Worm (Caenorhabditis elegans) whole organism, L4 larva: ENCODE data around the gene sbds-1.

Source experiments
- T20F7.1 ChIP-seq: fragments of 200-800 bp; sonication (Bioruptor generic); optimal IDR thresholded peaks from 2 replicates; lab custom pipeline; 2018; ENCODE audit warnings: mild to moderate bottlenecking, missing genetic modification characterization, missing compliant biosample characterization
- Y105C5A.15 ChIP-seq: fragments of 200-800 bp; sonication (Bioruptor generic); IDR thresholded peaks from 2 replicates; pipeline ENCODE4 v1.3.6; 2022; ENCODE audit warnings: missing genetic modification characterization, missing compliant biosample characterization
- Y75B8A.6 ChIP-seq: fragments of 200-800 bp; sonication (Bioruptor generic); IDR thresholded peaks from 2 replicates; pipeline ENCODE4 v1.3.6; 2022; ENCODE audit warnings: missing genetic modification reagents, missing genetic modification characterization, missing compliant biosample characterization
- ZK337.2 ChIP-seq: fragments of 200-800 bp; sonication (Bioruptor generic); IDR thresholded peaks from 2 replicates; pipeline ENCODE4 v1.3.6; 2022; ENCODE audit warnings: missing genetic modification reagents, missing genetic modification characterization, missing compliant biosample characterization
- ama-1 ChIP-seq: fragments of 150-350 bp; optimal IDR thresholded peaks from 2 replicates; lab custom pipeline; 2014; ENCODE audit warnings: inconsistent platforms, mixed read lengths
- ceh-44 ChIP-seq: fragments of 200-800 bp; sonication (Bioruptor generic); IDR thresholded peaks from 2 replicates; pipeline ENCODE4 v1.3.6; 2022; ENCODE audit warnings: missing genetic modification reagents, missing genetic modification characterization, missing compliant biosample characterization
- ceh-82 ChIP-seq: sonication (generic microtip); optimal IDR thresholded peaks from 2 replicates; lab custom pipeline; 2017; ENCODE audit warnings: missing biosample characterization, missing genetic modification characterization
- cey-2 ChIP-seq: sonication (generic microtip); optimal IDR thresholded peaks from 3 replicates; lab custom pipeline; 2017; ENCODE audit warnings: missing genetic modification characterization, mild to moderate bottlenecking, missing compliant biosample characterization, antibody characterized with exemption, borderline replicate concordance; ENCODE audit not compliant: insufficient read depth
- daf-16 ChIP-seq, 3 experiments: sonication (generic microtip); optimal IDR thresholded peaks; 2 replicates each; lab custom pipeline; 2016 to 2017; ENCODE audit warnings: missing genetic modification characterization in 3 of 3, missing genetic modification reagents in 3 of 3, mild to moderate bottlenecking in 2 of 3, missing compliant biosample characterization in 2 of 3, missing biosample characterization in 1 of 3, moderate library complexity in 1 of 3
- daf-19 ChIP-seq: fragments of 200-800 bp; sonication (Bioruptor generic); conservative IDR thresholded peaks from 2 replicates; pipeline ENCODE4 v1.3.6; 2022; ENCODE audit warnings: missing genetic modification characterization, missing compliant biosample characterization
- dpl-1 ChIP-seq: fragments of 150-350 bp; optimal IDR thresholded peaks from 2 replicates; lab custom pipeline; 2014; ENCODE audit warnings: missing biosample characterization, missing genetic modification reagents, missing genetic modification characterization
- duxl-1 ChIP-seq: sonication (generic microtip); optimal IDR thresholded peaks from 2 replicates; lab custom pipeline; 2016; ENCODE audit warnings: mild to moderate bottlenecking, missing genetic modification characterization, moderate library complexity, missing compliant biosample characterization; ENCODE audit not compliant: poor library complexity
- dve-1 ChIP-seq: sonication (generic microtip); optimal IDR thresholded peaks from 2 replicates; lab custom pipeline; 2017; ENCODE audit warnings: antibody characterized with exemption, mild to moderate bottlenecking, missing genetic modification characterization, missing compliant biosample characterization; ENCODE audit not compliant: insufficient read depth
- gei-8 ChIP-seq: fragments of 200-800 bp; sonication (Bioruptor generic); optimal IDR thresholded peaks from 2 replicates; lab custom pipeline; 2018; ENCODE audit warnings: mild to moderate bottlenecking, missing genetic modification characterization, missing compliant biosample characterization
- hif-1 ChIP-seq, 2 experiments: sonication (generic microtip); optimal IDR thresholded peaks; 2 replicates each; lab custom pipeline; 2016 to 2017; ENCODE audit warnings: missing compliant biosample characterization in 2 of 2, missing genetic modification characterization in 2 of 2, missing genetic modification reagents in 2 of 2, missing genotype in 2 of 2, mild to moderate bottlenecking in 1 of 2
- hlh-30 ChIP-seq: sonication (generic microtip); optimal IDR thresholded peaks from 2 replicates; lab custom pipeline; 2017; ENCODE audit warnings: antibody characterized with exemption, mild to moderate bottlenecking, missing genetic modification characterization, missing compliant biosample characterization; ENCODE audit not compliant: insufficient read depth
- hmg-1.1 ChIP-seq: fragments of 200-800 bp; sonication (Bioruptor generic); IDR thresholded peaks from 2 replicates; pipeline ENCODE4 v1.3.6; 2022; ENCODE audit warnings: missing genetic modification reagents, missing genetic modification characterization, missing compliant biosample characterization
- jun-1 ChIP-seq: fragments of 150-350 bp; optimal IDR thresholded peaks from 2 replicates; lab custom pipeline; 2014; ENCODE audit warnings: missing biosample characterization, missing genetic modification reagents, missing genetic modification characterization
- lin-13 ChIP-seq: fragments of 150-350 bp; optimal IDR thresholded peaks from 2 replicates; lab custom pipeline; 2014; ENCODE audit warnings: missing biosample characterization, missing genetic modification reagents, missing genetic modification characterization
- lin-15B ChIP-seq: fragments of 150-350 bp; sonication (generic microtip); optimal IDR thresholded peaks from 3 replicates; lab custom pipeline; 2014; ENCODE audit warnings: missing biosample characterization, missing genetic modification characterization
- lin-38 ChIP-seq: fragments of 200-800 bp; sonication (Bioruptor generic); IDR thresholded peaks from 2 replicates; pipeline ENCODE4 v1.3.6; 2022; ENCODE audit warnings: missing genetic modification reagents, missing genetic modification characterization, missing compliant biosample characterization
- lin-39 ChIP-seq: fragments of 150-350 bp; optimal IDR thresholded peaks from 2 replicates; lab custom pipeline; 2014; ENCODE audit warnings: missing biosample characterization, missing genetic modification reagents, missing genetic modification characterization
- lsy-2 ChIP-seq, 2 experiments: fragments of 150-350 bp in 1 of 2; sonication (generic microtip) in 1 of 2; optimal IDR thresholded peaks; 2 replicates each; lab custom pipeline; 2014 to 2017; ENCODE audit warnings: missing biosample characterization in 2 of 2, missing genetic modification characterization in 2 of 2
- madf-5 ChIP-seq, 2 experiments: fragments of 200-800 bp; sonication (Bioruptor generic); IDR thresholded peaks; 2 replicates each; pipeline ENCODE4 v1.3.6; 2022; ENCODE audit warnings: missing compliant biosample characterization in 2 of 2, missing genetic modification characterization in 2 of 2
- mep-1 ChIP-seq: fragments of 150-350 bp; sonication (generic microtip); optimal IDR thresholded peaks from 3 replicates; lab custom pipeline; 2014; ENCODE audit warnings: missing biosample characterization, missing genetic modification characterization
- mes-2 ChIP-seq: sonication (generic microtip); optimal IDR thresholded peaks from 2 replicates; lab custom pipeline; 2016; ENCODE audit warnings: missing genotype, mild to moderate bottlenecking, missing genetic modification characterization, missing compliant biosample characterization; ENCODE audit not compliant: poor library complexity, severe bottlenecking
- mxl-2 ChIP-seq: fragments of 200-800 bp; sonication (Bioruptor generic); conservative IDR thresholded peaks from 2 replicates; pipeline ENCODE4 v1.3.6; 2022; ENCODE audit warnings: missing genetic modification reagents, missing genetic modification characterization, missing compliant biosample characterization
- mxl-3 ChIP-seq: fragments of 200-800 bp; sonication (Bioruptor generic); optimal IDR thresholded peaks from 2 replicates; lab custom pipeline; 2018; ENCODE audit warnings: mild to moderate bottlenecking, missing genetic modification characterization, missing compliant biosample characterization
- nhr-28 ChIP-seq: fragments of 150-350 bp; optimal IDR thresholded peaks from 2 replicates; lab custom pipeline; 2014; ENCODE audit warnings: missing biosample characterization, missing genetic modification characterization
- nhr-41 ChIP-seq: fragments of 200-800 bp; sonication (Bioruptor generic); IDR thresholded peaks from 2 replicates; pipeline ENCODE4 v1.3.6; 2022; ENCODE audit warnings: missing genetic modification reagents, missing genetic modification characterization, missing compliant biosample characterization
- pha-4 ChIP-seq, 2 experiments: fragments of 150-350 bp in 1 of 2; fragments of 200-800 bp in 1 of 2; sonication (Bioruptor generic) in 1 of 2; IDR thresholded peaks in 1 of 2; optimal IDR thresholded peaks in 1 of 2; 2 replicates each; pipeline versions ENCODE4 v1.3.6 to Lab custom; 2014 to 2022; ENCODE audit warnings: missing genetic modification characterization in 2 of 2, missing genetic modification reagents in 2 of 2, missing biosample characterization in 1 of 2, missing compliant biosample characterization in 1 of 2
- php-3 ChIP-seq: fragments of 200-800 bp; sonication (Bioruptor generic); IDR thresholded peaks from 2 replicates; pipeline ENCODE4 v1.3.6; 2022; ENCODE audit warnings: missing genetic modification reagents, missing genetic modification characterization, missing compliant biosample characterization
- rbr-2 ChIP-seq: sonication (generic microtip); optimal IDR thresholded peaks from 2 replicates; lab custom pipeline; 2016; ENCODE audit warnings: missing genotype, missing genetic modification characterization, missing compliant biosample characterization
- saeg-2 ChIP-seq: fragments of 200-800 bp; sonication (Bioruptor generic); IDR thresholded peaks from 2 replicates; pipeline ENCODE4 v1.3.6; 2022; ENCODE audit warnings: missing genetic modification reagents, missing genetic modification characterization, missing compliant biosample characterization
- tra-1 ChIP-seq: fragments of 200-800 bp; sonication (Bioruptor generic); IDR thresholded peaks from 2 replicates; pipeline ENCODE4 v1.3.6; 2022; ENCODE audit warnings: missing genetic modification reagents, missing genetic modification characterization, missing compliant biosample characterization
- unc-39 ChIP-seq: sonication (generic microtip); optimal IDR thresholded peaks from 2 replicates; lab custom pipeline; 2017; ENCODE audit warnings: missing biosample characterization, missing genetic modification characterization
- unc-62 ChIP-seq, 3 experiments: fragments of 150-350 bp in 1 of 3; sonication (generic microtip); optimal IDR thresholded peaks in 2 of 3; peaks in 1 of 3; 1 replicate in 1 of 3; 2 replicates in 2 of 3; lab custom pipeline; 2014 to 2017; ENCODE audit warnings: missing biosample characterization in 3 of 3, missing genetic modification characterization in 3 of 3, missing genetic modification reagents in 3 of 3, missing genotype in 1 of 3
- zag-1 ChIP-seq: fragments of 150-350 bp; optimal IDR thresholded peaks from 2 replicates; lab custom pipeline; 2014; ENCODE audit warnings: missing biosample characterization, missing genetic modification characterization
- zfp-2 ChIP-seq: sonication (generic microtip); optimal IDR thresholded peaks from 2 replicates; lab custom pipeline; 2016; ENCODE audit warnings: mild to moderate bottlenecking, missing genetic modification characterization, missing compliant biosample characterization

The sbds-1 gene

ce11 chrIII:640198-640803 is 2.1 kb upstream of the sbds-1 start, which contains the start of the genes tag-266 and tag-267 (continued):
- TF ChIP-seq cey-2 (no peak), ceh-82 (tag; lab: Kevin White, UChicago) (no peak), dve-1 (tag; lab: Kevin White, UChicago) (peak; percentile 47), T20F7.1 (GFP tag; lab: Kevin White, UChicago) (no peak), duxl-1 (tag; lab: Kevin White, UChicago) (no peak), saeg-2 (GFP tag; lab: Robert Waterston, UW) (no peak), ama-1 (lab: Kevin White, UChicago) (no peak), daf-19 (GFP tag; lab: Robert Waterston, UW) (no peak), zfp-2 (tag; lab: Kevin White, UChicago) (no peak), lin-13 (GFP tag; lab: Kevin White, UChicago) (no peak), tra-1 (GFP tag; lab: Robert Waterston, UW) (no peak), pha-4 (GFP tag; IDR thresholded peaks at IDR 0.05; lab: Robert Waterston, UW) (peak; percentile 38; the same call in 1 of the 2 replicates), pha-4 (tag; optimal IDR thresholded peaks at IDR 0.05; lab: Kevin White, UChicago) (no peak), rbr-2 (peak; percentile 76), ZK337.2 (peak; percentile 16; the same call in 1 of the 2 replicates), mes-2 (peak; percentile 87), zag-1 (tag; lab: Kevin White, UChicago) (no peak)

- no peak for TF ChIP-seq php-3 (GFP tag; lab: Robert Waterston, UW)
- no peak for TF ChIP-seq hlh-30
- TF ChIP-seq ceh-44 (GFP tag; lab: Robert Waterston, UW), result no peak
- no peak for TF ChIP-seq nhr-41 (GFP tag; lab: Robert Waterston, UW)
- no peak for TF ChIP-seq lin-15B (tag; lab: Kevin White, UChicago)
- no peak for TF ChIP-seq unc-39 (tag; lab: Kevin White, UChicago)
- no peak for TF ChIP-seq rbr-2
- TF ChIP-seq Y75B8A.6 (GFP tag; lab: Robert Waterston, UW), result no peak
- no peak for TF ChIP-seq mxl-2 (GFP tag; lab: Robert Waterston, UW)
- no peak for TF ChIP-seq tra-1 (GFP tag; lab: Robert Waterston, UW)
- TF ChIP-seq gei-8, result no peak
- no peak for TF ChIP-seq lin-39 (tag; lab: Kevin White, UChicago)
- no peak for TF ChIP-seq jun-1
- TF ChIP-seq Y105C5A.15 (GFP tag; lab: Robert Waterston, UW), result no peak
Observed at ce11 chrIII:636067-636466, 2.2 kb downstream of the sbds-1 start, which contains the start of gene T19C3.7. Gene T19C3.7, minus strand, starts transcription at chrIII:636167.

- TF ChIP-seq mep-1 (tag; lab: Kevin White, UChicago) (peak; percentile 30), mes-2 (peak; percentile 61), mxl-3 (no peak), unc-62 (GFP tag; optimal IDR thresholded peaks at IDR 0.05 in 1 of 2; lab: Kevin White, UChicago) (no peak), unc-62 (tag; optimal IDR thresholded peaks at IDR 0.05; lab: Kevin White, UChicago) (no peak), ceh-44 (GFP tag; lab: Robert Waterston, UW) (no peak), php-3 (GFP tag; lab: Robert Waterston, UW) (no peak), ama-1 (lab: Kevin White, UChicago) (no peak), dpl-1 (GFP tag; lab: Kevin White, UChicago) (peak; percentile 22), hmg-1.1 (GFP tag; lab: Robert Waterston, UW) (peak; percentile 33; the same call in 1 of the 2 replicates), hif-1 (tag; optimal IDR thresholded peaks at IDR 0.05; lab: Kevin White, UChicago) (no peak), lsy-2 (tag; optimal IDR thresholded peaks at IDR 0.05; lab: Kevin White, UChicago) (peak in 1 of 2 experiments; percentile 58), madf-5 (GFP tag; IDR thresholded peaks at IDR 0.05; lab: Robert Waterston, UW) (no peak), lin-38 (GFP tag; lab: Robert Waterston, UW) (peak; percentile 59), nhr-28 (tag; lab: Kevin White, UChicago) (no peak), hlh-30 (peak; percentile 40), dve-1 (tag; lab: Kevin White, UChicago) (peak; percentile 34), rbr-2 (no peak), daf-16 (GFP tag; optimal IDR thresholded peaks at IDR 0.05; lab: Kevin White, UChicago) (no peak), daf-16 (tag; optimal IDR thresholded peaks at IDR 0.05; lab: Kevin White, UChicago) (peak; percentile 13)
Observed at ce11 chrIII:634618-635017, 3.6 kb downstream of the sbds-1 start, which contains the start of gene fem-2. Gene fem-2, minus strand, starts transcription at chrIII:634626.
